Worm (Caenorhabditis elegans): ENCODE measurements around the gene frpr-6.

DNA sequence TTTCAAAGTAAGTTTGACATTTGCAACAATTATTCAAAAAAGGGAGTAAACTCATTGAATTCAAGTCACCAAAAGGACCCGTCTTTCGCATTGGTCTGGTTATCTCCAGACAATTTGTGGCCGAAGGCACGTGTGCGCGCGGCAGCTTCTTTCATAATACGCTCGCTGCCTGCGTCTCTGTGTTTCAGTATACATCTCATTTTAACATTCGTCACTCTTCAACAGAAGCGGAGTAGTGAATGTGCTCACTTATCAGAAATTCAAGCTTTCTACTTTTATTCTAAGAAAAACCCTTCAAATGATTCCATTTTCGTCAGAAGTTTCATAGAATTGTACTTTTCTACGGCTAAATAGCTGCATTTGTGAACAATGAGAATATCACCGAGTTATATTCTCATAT lies 27.6 kb upstream of the frpr-6 start:
- TF ChIP-seq mep-1 (tag; optimal IDR thresholded peaks at IDR 0.05) (no peak), lsy-2 (tag; optimal IDR thresholded peaks at IDR 0.05) (no peak), tbx-8 (GFP tag; optimal IDR thresholded peaks at IDR 0.05) (no peak), ces-1 (GFP tag; optimal IDR thresholded peaks at IDR 0.05) (no peak), nhr-76 (tag; optimal IDR thresholded peaks at IDR 0.05) (no peak), ztf-11 (tag; optimal IDR thresholded peaks at IDR 0.05) (no peak), unc-39 (tag; optimal IDR thresholded peaks at IDR 0.05) (no peak), nhr-12 (tag; optimal IDR thresholded peaks at IDR 0.05) (no peak)
